Fruit fly (Drosophila melanogaster) whole organism, embryonic: ENCODE results near the gene bin.
A peak's percentile ranks its signal among the peaks of the same experiment; 100 is the strongest.

ENCODE experiments used
- Abd-B ChIP-seq: fragments of 200-800 bp; sonication (Bioruptor generic); optimal IDR thresholded peaks from 2 replicates; lab custom pipeline; 2018; ENCODE audit warnings: missing biosample characterization, mild to moderate bottlenecking, missing genetic modification characterization, moderate library complexity
- Aef1 ChIP-seq: fragments of 200-800 bp; sonication (Bioruptor generic); IDR thresholded peaks from 3 replicates; pipeline ENCODE4 v1.3.6; 2022; ENCODE audit warnings: missing biosample characterization, missing genetic modification characterization
- Bdp1 ChIP-seq: fragments of 200-800 bp; sonication (Bioruptor generic); optimal IDR thresholded peaks from 3 replicates; lab custom pipeline; 2016; ENCODE audit warnings: missing biosample characterization, missing genetic modification characterization
- C15 ChIP-seq: fragments of 200-800 bp; sonication (Bioruptor generic); IDR thresholded peaks from 3 replicates; pipeline ENCODE4 v1.3.6; 2022; ENCODE audit warnings: missing biosample characterization, missing genetic modification characterization
- CG1024 ChIP-seq: fragments of 200-800 bp; sonication (Bioruptor generic); IDR thresholded peaks from 2 replicates; pipeline ENCODE4 v1.3.6; 2022; ENCODE audit warnings: missing biosample characterization, missing genetic modification characterization
- CG10959 ChIP-seq: fragments of 200-800 bp; sonication (Bioruptor generic); IDR thresholded peaks from 2 replicates; pipeline ENCODE4 v1.3.6; 2022; ENCODE audit warnings: missing biosample characterization, missing genetic modification characterization
- CG12236 ChIP-seq: fragments of 200-800 bp; sonication (Bioruptor generic); optimal IDR thresholded peaks from 2 replicates; lab custom pipeline; 2016; ENCODE audit warnings: missing biosample characterization, missing genetic modification characterization
- CG12744 ChIP-seq: fragments of 200-800 bp; sonication (Bioruptor generic); optimal IDR thresholded peaks from 2 replicates; lab custom pipeline; 2016; ENCODE audit warnings: missing biosample characterization, missing genetic modification characterization
- CG12769 ChIP-seq: fragments of 200-800 bp; sonication (Bioruptor generic); optimal IDR thresholded peaks from 2 replicates; lab custom pipeline; 2019; ENCODE audit warnings: missing biosample characterization, mild to moderate bottlenecking, missing genetic modification characterization, moderate library complexity
- CG1529 ChIP-seq: fragments of 200-800 bp; sonication (Bioruptor generic); optimal IDR thresholded peaks from 3 replicates; lab custom pipeline; 2018; ENCODE audit warnings: missing biosample characterization, missing genetic modification characterization
- CG16863 ChIP-seq: fragments of 200-800 bp; sonication (Bioruptor generic); optimal IDR thresholded peaks from 3 replicates; lab custom pipeline; 2016; ENCODE audit warnings: missing biosample characterization, missing genetic modification characterization
- CG17829 ChIP-seq: fragments of 200-800 bp; optimal IDR thresholded peaks from 2 replicates; lab custom pipeline; 2019; ENCODE audit warnings: missing biosample characterization, mild to moderate bottlenecking, missing genetic modification characterization, moderate library complexity
- CG18011 ChIP-seq: fragments of 200-800 bp; sonication (Bioruptor generic); optimal IDR thresholded peaks from 2 replicates; lab custom pipeline; 2017; ENCODE audit warnings: missing biosample characterization, missing genetic modification characterization, mild to moderate bottlenecking, moderate library complexity, missing genotype
- CG18764 ChIP-seq: fragments of 200-800 bp; sonication (Bioruptor generic); optimal IDR thresholded peaks from 3 replicates; lab custom pipeline; 2016; ENCODE audit warnings: missing biosample characterization, missing genetic modification characterization
- CG2116 ChIP-seq: fragments of 200-800 bp; sonication (Bioruptor generic); optimal IDR thresholded peaks from 3 replicates; lab custom pipeline; 2018; ENCODE audit warnings: missing biosample characterization, mild to moderate bottlenecking, missing genetic modification characterization
- CG2120 ChIP-seq: fragments of 200-800 bp; sonication (Bioruptor generic); optimal IDR thresholded peaks from 3 replicates; lab custom pipeline; 2016; ENCODE audit warnings: missing biosample characterization, missing genetic modification characterization
- CG30431 ChIP-seq: fragments of 200-800 bp; sonication (Bioruptor generic); optimal IDR thresholded peaks from 2 replicates; lab custom pipeline; 2017; ENCODE audit warnings: missing biosample characterization, missing genetic modification characterization
- CG31365 ChIP-seq: fragments of 200-800 bp; sonication (Bioruptor generic); optimal IDR thresholded peaks from 2 replicates; lab custom pipeline; 2018; ENCODE audit warnings: missing biosample characterization, mild to moderate bottlenecking, missing genetic modification characterization
- CG3726 ChIP-seq: fragments of 200-800 bp; sonication (Bioruptor generic); IDR thresholded peaks from 3 replicates; pipeline ENCODE4, ENCODE4 v1.3.6; 2022; ENCODE audit warnings: missing biosample characterization, missing genetic modification characterization
- CG4328 ChIP-seq: fragments of 200-800 bp; sonication (Bioruptor generic); optimal IDR thresholded peaks from 3 replicates; lab custom pipeline; 2017; ENCODE audit warnings: missing biosample characterization, missing genetic modification reagents, missing genetic modification characterization
- CG43689 ChIP-seq: fragments of 200-800 bp; sonication (Bioruptor generic); IDR thresholded peaks from 2 replicates; pipeline ENCODE4 v1.3.6; 2022; ENCODE audit warnings: missing biosample characterization, missing genetic modification characterization
- CG6175 ChIP-seq: fragments of 200-800 bp; sonication (Bioruptor generic); IDR thresholded peaks from 3 replicates; pipeline ENCODE4 v1.3.6; 2022; ENCODE audit warnings: missing biosample characterization, missing genetic modification characterization
- CG7963 ChIP-seq: fragments of 200-800 bp; sonication (Bioruptor generic); IDR thresholded peaks from 3 replicates; pipeline ENCODE4 v1.3.6; 2022; ENCODE audit warnings: missing biosample characterization, missing genetic modification characterization; ENCODE audit not compliant: partially characterized antibody
- CG8290 ChIP-seq, 3 experiments: fragments of 200-800 bp; sonication (Bioruptor generic); optimal IDR thresholded peaks; 2 replicates each; lab custom pipeline; 2016 to 2019; ENCODE audit warnings: missing biosample characterization in 3 of 3, missing genetic modification characterization in 3 of 3, mild to moderate bottlenecking in 2 of 3, moderate library complexity in 1 of 3
- CG8359 ChIP-seq: fragments of 200-800 bp; sonication (Bioruptor generic); optimal IDR thresholded peaks from 2 replicates; lab custom pipeline; 2017; ENCODE audit warnings: missing biosample characterization, mild to moderate bottlenecking, missing genetic modification characterization, borderline replicate concordance
- Dek ChIP-seq: fragments of 200-800 bp; sonication (Bioruptor generic); optimal IDR thresholded peaks from 3 replicates; lab custom pipeline; 2019; ENCODE audit warnings: missing biosample characterization, mild to moderate bottlenecking, missing genetic modification characterization, moderate library complexity
- Dll ChIP-seq: fragments of 200-800 bp; sonication (Bioruptor generic); IDR thresholded peaks from 4 replicates; pipeline ENCODE4 v1.3.6; 2022; ENCODE audit warnings: missing biosample characterization, missing genetic modification characterization; ENCODE audit not compliant: partially characterized antibody
- Mad ChIP-seq: fragments of 200-800 bp; sonication (Bioruptor generic); optimal IDR thresholded peaks from 2 replicates; lab custom pipeline; 2016; ENCODE audit warnings: missing biosample characterization, missing genetic modification characterization
- Nf-YA ChIP-seq: fragments of 200-800 bp; sonication (Bioruptor generic); IDR thresholded peaks from 2 replicates; pipeline ENCODE4 v1.3.6; 2022; ENCODE audit warnings: missing biosample characterization, missing genetic modification characterization
- Opbp ChIP-seq: fragments of 200-800 bp; sonication (Bioruptor generic); IDR thresholded peaks from 3 replicates; pipeline ENCODE4 v1.3.6; 2022; ENCODE audit warnings: missing biosample characterization, missing genetic modification characterization; ENCODE audit not compliant: partially characterized antibody
- Six4 ChIP-seq: fragments of 200-800 bp; sonication (Bioruptor generic); optimal IDR thresholded peaks from 2 replicates; lab custom pipeline; 2016; ENCODE audit warnings: missing biosample characterization, missing genetic modification characterization
- Sry-δ ChIP-seq: fragments of 200-800 bp; sonication (Bioruptor generic); optimal IDR thresholded peaks from 2 replicates; lab custom pipeline; 2016; ENCODE audit warnings: missing biosample characterization, missing genetic modification characterization
- Xrp1 ChIP-seq: fragments of 200-800 bp; sonication (Bioruptor generic); IDR thresholded peaks from 2 replicates; pipeline ENCODE4 v1.3.6; 2022; ENCODE audit warnings: missing biosample characterization, missing genetic modification characterization
- abd-A ChIP-seq: fragments of 200-800 bp; sonication (Bioruptor generic); optimal IDR thresholded peaks from 3 replicates; lab custom pipeline; 2019; ENCODE audit warnings: missing biosample characterization, mild to moderate bottlenecking, missing genetic modification characterization, moderate library complexity
- amos ChIP-seq: fragments of 200-800 bp; sonication (Bioruptor generic); IDR thresholded peaks from 2 replicates; pipeline ENCODE4 v1.3.6; 2022; ENCODE audit warnings: missing biosample characterization, missing genetic modification characterization; ENCODE audit not compliant: partially characterized antibody
- ash1 ChIP-seq: fragments of 200-800 bp; sonication (Bioruptor generic); optimal IDR thresholded peaks from 2 replicates; lab custom pipeline; 2018; ENCODE audit warnings: missing biosample characterization, mild to moderate bottlenecking, missing genetic modification characterization
- bigmax ChIP-seq: fragments of 200-800 bp; sonication (Bioruptor generic); optimal IDR thresholded peaks from 2 replicates; lab custom pipeline; 2018; ENCODE audit warnings: missing biosample characterization, mild to moderate bottlenecking, missing genetic modification characterization
- cwo ChIP-seq: fragments of 200-800 bp; sonication (Bioruptor generic); optimal IDR thresholded peaks from 3 replicates; lab custom pipeline; 2017; ENCODE audit warnings: missing biosample characterization, missing genetic modification characterization, mild to moderate bottlenecking, moderate library complexity, missing genetic modification reagents
- dm ChIP-seq: fragments of 200-800 bp; sonication (Bioruptor generic); optimal IDR thresholded peaks from 3 replicates; lab custom pipeline; 2016; ENCODE audit warnings: missing biosample characterization, missing genetic modification characterization
- dysf ChIP-seq: fragments of 200-800 bp; sonication (Bioruptor generic); IDR thresholded peaks from 3 replicates; pipeline ENCODE4 v1.3.6; 2022; ENCODE audit warnings: missing biosample characterization, missing genetic modification characterization
- grn ChIP-seq: fragments of 200-800 bp; sonication (Bioruptor generic); optimal IDR thresholded peaks from 3 replicates; lab custom pipeline; 2017; ENCODE audit warnings: missing biosample characterization, missing genetic modification characterization
- hth ChIP-seq: fragments of >200 bp; optimal IDR thresholded peaks from 2 replicates; lab custom pipeline; 2017; ENCODE audit warnings: inconsistent platforms
- jigr1 ChIP-seq: fragments of 200-800 bp; sonication (Bioruptor generic); IDR thresholded peaks from 3 replicates; pipeline ENCODE4 v1.3.6; 2022; ENCODE audit warnings: missing biosample characterization, missing genetic modification characterization
- pnt ChIP-seq: fragments of 200-800 bp; sonication (Bioruptor generic); optimal IDR thresholded peaks from 3 replicates; lab custom pipeline; 2016; ENCODE audit warnings: missing biosample characterization, missing genetic modification characterization
- rib ChIP-seq: fragments of 200-800 bp; sonication (Bioruptor generic); IDR thresholded peaks from 2 replicates; pipeline ENCODE4 v1.3.6; 2022; ENCODE audit warnings: missing biosample characterization, missing genetic modification characterization
- shn ChIP-seq: fragments of 200-800 bp; sonication (Bioruptor generic); optimal IDR thresholded peaks from 3 replicates; lab custom pipeline; 2016; ENCODE audit warnings: missing biosample characterization, missing genetic modification characterization
- sim ChIP-seq: fragments of 200-800 bp; sonication (Bioruptor generic); IDR thresholded peaks from 2 replicates; pipeline ENCODE4 v1.3.6; 2022; ENCODE audit warnings: missing biosample characterization, missing genetic modification characterization
- tgo ChIP-seq: fragments of 200-800 bp; sonication (Bioruptor generic); IDR thresholded peaks from 3 replicates; pipeline ENCODE4 v1.3.6; 2022; ENCODE audit warnings: missing biosample characterization, missing genetic modification characterization
- tll ChIP-seq, 2 experiments: fragments of 200-800 bp in 1 of 2; fragments of >200 bp in 1 of 2; sonication (Bioruptor generic) in 1 of 2; optimal IDR thresholded peaks; 2 replicates each; lab custom pipeline; 2017 to 2019; ENCODE audit warnings: missing biosample characterization in 2 of 2, missing genetic modification characterization in 2 of 2, mild to moderate bottlenecking in 1 of 2, moderate library complexity in 1 of 2

bin gene

dm6 chr3L:6968961-6969814 lies 21.2 kb upstream of the bin start, which contains the start of the genes Mis12 and CG9953 (continued):
- no peak for TF ChIP-seq CG3726 (GFP tag; lab: Robert Waterston, UW)
- no peak for TF ChIP-seq CG18011 (GFP tag; lab: Kevin White, UChicago)
- no peak for TF ChIP-seq CG12236
- TF ChIP-seq bigmax (GFP tag; lab: Kevin White, UChicago) = no peak
- TF ChIP-seq amos (GFP tag; lab: Robert Waterston, UW) = no peak
- TF ChIP-seq CG12769 (tag; lab: Kevin White, UChicago) = no peak
- no peak for TF ChIP-seq Mad (GFP tag; lab: Kevin White, UChicago)
- no peak for TF ChIP-seq C15 (GFP tag; lab: Robert Waterston, UW)
- no peak for TF ChIP-seq CG4328 (GFP tag; lab: Kevin White, UChicago)
- no peak for TF ChIP-seq CG1529 (GFP tag; lab: Kevin White, UChicago)
- no peak for TF ChIP-seq shn (GFP tag; lab: Kevin White, UChicago)
- no peak for TF ChIP-seq CG8359
- TF ChIP-seq Aef1 (GFP tag; lab: Robert Waterston, UW) = no peak
- TF ChIP-seq CG2116 (GFP tag; lab: Kevin White, UChicago) = peak; percentile 9
- TF ChIP-seq CG18764 (GFP tag; lab: Kevin White, UChicago) = no peak
- peak; percentile 4 for TF ChIP-seq Dek (tag; lab: Kevin White, UChicago)
- TF ChIP-seq rib (GFP tag; lab: Robert Waterston, UW) = 0 out of 2 replicates have a peak, but pooled peaks have one; percentile 17
- no peak for TF ChIP-seq CG7963 (GFP tag; lab: Robert Waterston, UW)
- TF ChIP-seq abd-A = no peak
- peak; percentile 25; the same call in 1 of the 2 replicates for TF ChIP-seq Xrp1
- TF ChIP-seq dysf (GFP tag; lab: Robert Waterston, UW) = peak; percentile 10; the same call in 2 of the 3 replicates
- TF ChIP-seq ash1 (GFP tag; lab: Kevin White, UChicago) = no peak
- no peak for TF ChIP-seq CG16863 (GFP tag; lab: Kevin White, UChicago)
- no peak for TF ChIP-seq CG8290 (GFP tag; optimal IDR thresholded peaks at IDR 0.05; lab: Kevin White, UChicago)
- no peak for TF ChIP-seq CG8290 (tag; optimal IDR thresholded peaks at IDR 0.05; lab: Kevin White, UChicago)
- peak; percentile 31; the same call in 1 of the 3 replicates for TF ChIP-seq tgo (GFP tag; lab: Robert Waterston, UW)
- TF ChIP-seq CG30431 (GFP tag; lab: Kevin White, UChicago) = no peak
- TF ChIP-seq Dll (GFP tag; lab: Robert Waterston, UW) = no peak
- no peak for TF ChIP-seq Six4 (GFP tag; lab: Kevin White, UChicago)
- TF ChIP-seq jigr1 (GFP tag; lab: Robert Waterston, UW) = no peak
- TF ChIP-seq Bdp1 (GFP tag; lab: Kevin White, UChicago) = no peak
- no peak for TF ChIP-seq grn
- TF ChIP-seq Opbp = no peak
- TF ChIP-seq CG31365 (tag; lab: Kevin White, UChicago) = no peak
- no peak for TF ChIP-seq cwo (GFP tag; lab: Kevin White, UChicago)
- TF ChIP-seq Sry-δ (GFP tag; lab: Kevin White, UChicago) = no peak
- TF ChIP-seq CG12744 = no peak
- TF ChIP-seq CG1024 (GFP tag; lab: Robert Waterston, UW) = peak; percentile 39; the same call in 1 of the 2 replicates
- peak; percentile 32 for TF ChIP-seq Abd-B (GFP tag; lab: Kevin White, UChicago)
- no peak for TF ChIP-seq CG43689 (GFP tag; lab: Robert Waterston, UW)
- no peak for TF ChIP-seq pnt
- no peak for TF ChIP-seq dm
- peak; percentile 40; the same call in 1 of the 2 replicates for TF ChIP-seq sim
- peak; percentile 23 for TF ChIP-seq CG17829 (tag; lab: Kevin White, UChicago)
- TF ChIP-seq CG6175 (GFP tag; lab: Robert Waterston, UW) = no peak
- no peak for TF ChIP-seq tll (GFP tag; optimal IDR thresholded peaks at IDR 0.05; lab: Kevin White, UChicago)
- TF ChIP-seq CG10959 (GFP tag; lab: Robert Waterston, UW) = no peak; the same call in 1 of the 2 replicates
- no peak for TF ChIP-seq hth
- TF ChIP-seq Nf-YA = no peak
- peak; percentile 36 for TF ChIP-seq CG2120 (GFP tag; lab: Kevin White, UChicago)
